Fruit fly (Drosophila melanogaster) whole organism, wandering third instar larva: ENCODE data around the gene CG46517.
"Not testable (repeated sequence)": the region's sequence is repeated elsewhere in the genome, so short reads cannot be mapped to it uniquely, and the experiment has no call there.

Experiments used
- Abd-B ChIP-seq: fragments of >200 bp; optimal IDR thresholded peaks from 2 replicates; lab custom pipeline; 2017; ENCODE audit warnings: missing biosample characterization, missing genetic modification characterization
- CG32264 ChIP-seq: fragments of 200-800 bp; sonication (Bioruptor generic); optimal IDR thresholded peaks from 2 replicates; lab custom pipeline; 2016; ENCODE audit warnings: missing biosample characterization, missing genetic modification characterization
- Dif ChIP-seq: fragments of 200-275, 200-300 bp; sonication (Bioruptor generic); optimal IDR thresholded peaks from 2 replicates; lab custom pipeline; 2018; ENCODE audit warnings: missing biosample characterization, missing genetic modification characterization; ENCODE audit not compliant: partially characterized antibody
- HLH106 ChIP-seq: fragments of 200-800 bp; optimal IDR thresholded peaks from 3 replicates; lab custom pipeline; 2019; ENCODE audit warnings: missing biosample characterization, mild to moderate bottlenecking, missing genetic modification characterization, moderate library complexity
- Jra ChIP-seq: sonication (Bioruptor generic); optimal IDR thresholded peaks from 2 replicates; lab custom pipeline; 2016; ENCODE audit warnings: missing biosample characterization, missing genetic modification characterization
- Rel ChIP-seq, 2 experiments: fragments of 200-800 bp; sonication (Bioruptor generic) in 1 of 2; optimal IDR thresholded peaks; 2 replicates in 1 of 2; 3 replicates in 1 of 2; lab custom pipeline; 2016 to 2019; ENCODE audit warnings: mild to moderate bottlenecking in 2 of 2, missing biosample characterization in 2 of 2, missing genetic modification characterization in 2 of 2, moderate library complexity in 1 of 2
- Sp1 ChIP-seq: fragments of 200-800 bp; sonication (Bioruptor generic); optimal IDR thresholded peaks from 3 replicates; lab custom pipeline; 2019; ENCODE audit warnings: missing biosample characterization, mild to moderate bottlenecking, missing genetic modification characterization, moderate library complexity
- Vsx2 ChIP-seq: fragments of 200-300, 225-300 bp; sonication (Bioruptor generic); optimal IDR thresholded peaks from 2 replicates; lab custom pipeline; 2018; ENCODE audit warnings: missing biosample characterization, missing genetic modification characterization; ENCODE audit not compliant: partially characterized antibody
- br ChIP-seq: fragments of 200-800 bp; sonication (Bioruptor generic); optimal IDR thresholded peaks from 2 replicates; lab custom pipeline; 2016; ENCODE audit warnings: missing biosample characterization, missing genetic modification characterization
- foxo ChIP-seq, 2 experiments: fragments of 200-800 bp; sonication (Bioruptor generic); optimal IDR thresholded peaks; 2 replicates in 1 of 2; 3 replicates in 1 of 2; lab custom pipeline; 2016 to 2017; ENCODE audit warnings: missing biosample characterization in 2 of 2, missing genetic modification characterization in 2 of 2
- fru ChIP-seq: fragments of 200-800 bp; sonication (Bioruptor generic); optimal IDR thresholded peaks from 3 replicates; lab custom pipeline; 2016; ENCODE audit warnings: missing biosample characterization, mild to moderate bottlenecking, missing genetic modification characterization
- pan ChIP-seq: fragments of >200 bp; optimal IDR thresholded peaks from 2 replicates; lab custom pipeline; 2017
- psq ChIP-seq: fragments of 200-800 bp; sonication (Bioruptor generic); optimal IDR thresholded peaks from 3 replicates; lab custom pipeline; 2017; ENCODE audit warnings: missing biosample characterization, mild to moderate bottlenecking, missing genetic modification characterization, moderate library complexity
- sage ChIP-seq: fragments of 200-800 bp; sonication (Bioruptor generic); optimal IDR thresholded peaks from 2 replicates; lab custom pipeline; 2016; ENCODE audit warnings: missing biosample characterization, mild to moderate bottlenecking, missing genetic modification characterization

dm6 chrX:22251282-22251681, 34.1 kb downstream of the CG46517 start, which contains the start of gene CG41562:
- not testable (repeated sequence) for TF ChIP-seq CG32264 (GFP tag; lab: Kevin White, UChicago); Sp1 (GFP tag; lab: Kevin White, UChicago); foxo (GFP tag; optimal IDR thresholded peaks at IDR 0.05; lab: Kevin White, UChicago); Rel (GFP tag; optimal IDR thresholded peaks at IDR 0.05; lab: Kevin White, UChicago); Rel (tag; optimal IDR thresholded peaks at IDR 0.05; lab: Kevin White, UChicago); HLH106 (tag; lab: Kevin White, UChicago); Jra (GFP tag; lab: Kevin White, UChicago); psq (GFP tag; lab: Kevin White, UChicago); br (GFP tag; lab: Kevin White, UChicago); Vsx2 (GFP tag; lab: Kevin White, UChicago); pan (lab: Kevin White, UChicago); fru (GFP tag; lab: Kevin White, UChicago); Dif; Abd-B (GFP tag; lab: Kevin White, UChicago); sage (GFP tag; lab: Kevin White, UChicago)
